Worm (Caenorhabditis elegans) whole organism, L4/young adult: ENCODE data around the gene C06A6.7.

Experiments used
- W03F9.2 ChIP-seq: fragments of 150-350 bp; optimal IDR thresholded peaks from 2 replicates; lab custom pipeline; 2014; ENCODE audit warnings: missing biosample characterization, missing genetic modification characterization
- him-1 ChIP-seq: sonication (generic microtip); optimal IDR thresholded peaks from 2 replicates; lab custom pipeline; 2016; ENCODE audit warnings: missing genotype, missing genetic modification reagents, missing genetic modification characterization, missing compliant biosample characterization

- TF ChIP-seq W03F9.2 (no peak), him-1 (tag; lab: Kevin White, UChicago) (no peak)
These were observed 42.8 kb upstream of the C06A6.7 start for ce11 chrIV:7881166-7881565.
